Worm (Caenorhabditis elegans) whole organism, L1 larva: ENCODE results near the gene sgcb-1.

Experiments used
- C16A3.4 ChIP-seq: fragments of 150-350 bp; optimal IDR thresholded peaks from 2 replicates; lab custom pipeline; 2014; ENCODE audit warnings: missing biosample characterization, missing genetic modification characterization
- aha-1 ChIP-seq: fragments of 150-350 bp; optimal IDR thresholded peaks from 2 replicates; lab custom pipeline; 2014; ENCODE audit warnings: missing biosample characterization, missing genetic modification characterization
- aly-2 ChIP-seq: fragments of 150-350 bp; optimal IDR thresholded peaks from 2 replicates; lab custom pipeline; 2014; ENCODE audit warnings: missing biosample characterization, missing genetic modification characterization
- ama-1 ChIP-seq: fragments of 150-350 bp; optimal IDR thresholded peaks from 2 replicates; lab custom pipeline; 2014
- blmp-1 ChIP-seq: fragments of 150-350 bp; optimal IDR thresholded peaks from 2 replicates; lab custom pipeline; 2014; ENCODE audit warnings: missing biosample characterization, missing genetic modification characterization
- ceh-8 ChIP-seq: fragments of 200-800 bp; sonication (Bioruptor generic); optimal IDR thresholded peaks from 2 replicates; lab custom pipeline; 2018; ENCODE audit warnings: mild to moderate bottlenecking, missing genetic modification characterization, moderate library complexity, missing compliant biosample characterization
- ces-1 ChIP-seq: fragments of 150-350 bp; optimal IDR thresholded peaks from 2 replicates; lab custom pipeline; 2014; ENCODE audit warnings: missing biosample characterization, missing genetic modification reagents, missing genetic modification characterization
- dpl-1 ChIP-seq, 3 experiments: fragments of 150-350 bp in 2 of 3; sonication (generic microtip) in 1 of 3; optimal IDR thresholded peaks; 2 replicates each; lab custom pipeline; 2014 to 2017; ENCODE audit warnings: missing biosample characterization in 3 of 3, missing genetic modification characterization in 3 of 3, missing genetic modification reagents in 3 of 3
- efl-1 ChIP-seq, 4 experiments: fragments of 150-350 bp; optimal IDR thresholded peaks in 3 of 4; peaks in 1 of 4; 1 replicate in 1 of 4; 2 replicates in 3 of 4; lab custom pipeline; 2014; ENCODE audit warnings: missing biosample characterization in 2 of 4, missing genetic modification characterization in 2 of 4, missing genetic modification reagents in 2 of 4
- egl-27 ChIP-seq, 2 experiments: fragments of 150-350 bp in 1 of 2; sonication (generic microtip); optimal IDR thresholded peaks; 3 replicates each; lab custom pipeline; 2017 to 2018; ENCODE audit warnings: missing biosample characterization in 2 of 2, missing genetic modification characterization in 2 of 2, missing genetic modification reagents in 2 of 2
- ets-5 ChIP-seq: fragments of 200-800 bp; sonication (Bioruptor generic); IDR thresholded peaks from 2 replicates; pipeline ENCODE4 v1.3.6; 2022; ENCODE audit warnings: missing genetic modification characterization, missing compliant biosample characterization
- fkh-10 ChIP-seq: sonication (generic microtip); optimal IDR thresholded peaks from 2 replicates; lab custom pipeline; 2017; ENCODE audit warnings: missing biosample characterization, missing genetic modification reagents, missing genetic modification characterization
- fkh-4 ChIP-seq: sonication (generic microtip); optimal IDR thresholded peaks from 2 replicates; lab custom pipeline; 2016; ENCODE audit warnings: missing compliant biosample characterization, missing genetic modification characterization, borderline replicate concordance
- fkh-8 ChIP-seq: sonication (generic microtip); optimal IDR thresholded peaks from 2 replicates; lab custom pipeline; 2016; ENCODE audit warnings: mild to moderate bottlenecking, missing genetic modification characterization, missing compliant biosample characterization
- fos-1 ChIP-seq: fragments of 150-350 bp; optimal IDR thresholded peaks from 2 replicates; lab custom pipeline; 2014; ENCODE audit warnings: missing biosample characterization, missing genetic modification characterization
- grh-1 ChIP-seq: fragments of 200-800 bp; sonication (Bioruptor generic); IDR thresholded peaks from 2 replicates; pipeline ENCODE4 v1.3.6; 2022; ENCODE audit warnings: missing genetic modification reagents, missing genetic modification characterization, missing compliant biosample characterization
- hpl-2 ChIP-seq: fragments of 150-350 bp; optimal IDR thresholded peaks from 2 replicates; lab custom pipeline; 2014; ENCODE audit warnings: missing biosample characterization, missing genetic modification reagents, missing genetic modification characterization
- irx-1 ChIP-seq: sonication (generic microtip); optimal IDR thresholded peaks from 2 replicates; lab custom pipeline; 2016; ENCODE audit warnings: missing genetic modification characterization, missing compliant biosample characterization
- lin-13 ChIP-seq: fragments of 150-350 bp; optimal IDR thresholded peaks from 2 replicates; lab custom pipeline; 2014; ENCODE audit warnings: missing biosample characterization, missing genetic modification reagents, missing genetic modification characterization
- lin-14 ChIP-seq: fragments of 200-800 bp; sonication (Bioruptor generic); optimal IDR thresholded peaks from 2 replicates; lab custom pipeline; 2018; ENCODE audit warnings: mild to moderate bottlenecking, missing genetic modification characterization, moderate library complexity, missing compliant biosample characterization
- lin-39 ChIP-seq: fragments of 150-350 bp; optimal IDR thresholded peaks from 2 replicates; lab custom pipeline; 2014; ENCODE audit warnings: missing biosample characterization, missing genetic modification reagents, missing genetic modification characterization
- lir-3 ChIP-seq: sonication (generic microtip); optimal IDR thresholded peaks from 2 replicates; lab custom pipeline; 2016; ENCODE audit warnings: mild to moderate bottlenecking, missing genetic modification characterization, moderate library complexity, missing compliant biosample characterization; ENCODE audit not compliant: poor library complexity
- nhr-12 ChIP-seq: sonication (generic microtip); optimal IDR thresholded peaks from 2 replicates; lab custom pipeline; 2017; ENCODE audit warnings: missing biosample characterization, missing genetic modification characterization
- nhr-19 ChIP-seq: fragments of 200-800 bp; sonication (Bioruptor generic); conservative IDR thresholded peaks from 2 replicates; pipeline ENCODE4 v1.3.6; 2022; ENCODE audit warnings: missing genetic modification characterization, missing compliant biosample characterization
- nhr-20 ChIP-seq: sonication (generic microtip); optimal IDR thresholded peaks from 2 replicates; lab custom pipeline; 2016; ENCODE audit warnings: mild to moderate bottlenecking, missing genetic modification characterization, missing compliant biosample characterization
- nhr-71 ChIP-seq: sonication (generic microtip); optimal IDR thresholded peaks from 2 replicates; lab custom pipeline; 2016; ENCODE audit warnings: mild to moderate bottlenecking, missing genetic modification characterization, moderate library complexity, missing compliant biosample characterization
- nhr-77 ChIP-seq: fragments of 150-350 bp; optimal IDR thresholded peaks from 2 replicates; lab custom pipeline; 2014; ENCODE audit warnings: missing biosample characterization, missing genetic modification characterization
- nhr-84 ChIP-seq: sonication (generic microtip); optimal IDR thresholded peaks from 2 replicates; lab custom pipeline; 2017; ENCODE audit warnings: missing biosample characterization, missing genetic modification characterization
- nhr-85 ChIP-seq: sonication (generic microtip); peaks from one replicate; lab custom pipeline; 2016; ENCODE audit warnings: missing genetic modification characterization, inconsistent platforms, missing compliant biosample characterization
- nhr-90 ChIP-seq: sonication (generic microtip); optimal IDR thresholded peaks from 2 replicates; lab custom pipeline; 2016; ENCODE audit warnings: mild to moderate bottlenecking, missing genetic modification characterization, missing compliant biosample characterization; ENCODE audit not compliant: poor library complexity
- pax-3 ChIP-seq: fragments of 200-800 bp; sonication (Bioruptor generic); optimal IDR thresholded peaks from 2 replicates; lab custom pipeline; 2018; ENCODE audit warnings: mild to moderate bottlenecking, missing genetic modification characterization, moderate library complexity, missing compliant biosample characterization
- pqm-1 ChIP-seq: sonication (generic microtip); optimal IDR thresholded peaks from 3 replicates; lab custom pipeline; 2017; ENCODE audit warnings: missing biosample characterization, missing genetic modification characterization
- rnt-1 ChIP-seq: sonication (generic microtip); optimal IDR thresholded peaks from 2 replicates; lab custom pipeline; 2016; ENCODE audit warnings: mild to moderate bottlenecking, missing genetic modification characterization, moderate library complexity, missing compliant biosample characterization
- snpc-4 ChIP-seq: fragments of 150-350 bp; optimal IDR thresholded peaks from 2 replicates; lab custom pipeline; 2014; ENCODE audit warnings: missing biosample characterization, missing genetic modification characterization
- snu-23 ChIP-seq: sonication (generic microtip); optimal IDR thresholded peaks from 2 replicates; lab custom pipeline; 2016; ENCODE audit warnings: missing genetic modification characterization, missing compliant biosample characterization
- tbx-2 ChIP-seq: sonication (generic microtip); optimal IDR thresholded peaks from 2 replicates; lab custom pipeline; 2016; ENCODE audit warnings: missing genetic modification characterization, missing compliant biosample characterization
- tlp-1 ChIP-seq: fragments of 150-350 bp; optimal IDR thresholded peaks from 2 replicates; lab custom pipeline; 2014; ENCODE audit warnings: missing biosample characterization, missing genetic modification characterization
- unc-130 ChIP-seq: fragments of 150-350 bp; optimal IDR thresholded peaks from 2 replicates; lab custom pipeline; 2017; ENCODE audit warnings: missing biosample characterization, missing genetic modification characterization, inconsistent platforms
- unc-98 ChIP-seq: fragments of 200-800 bp; sonication (Bioruptor generic); IDR thresholded peaks from 2 replicates; pipeline ENCODE4 v1.3.6; 2022; ENCODE audit warnings: missing genetic modification characterization, missing compliant biosample characterization
- vab-15 ChIP-seq: sonication (generic microtip); optimal IDR thresholded peaks from 2 replicates; lab custom pipeline; 2017; ENCODE audit warnings: missing genotype, mild to moderate bottlenecking, missing genetic modification characterization, missing compliant biosample characterization
- zag-1 ChIP-seq: fragments of 150-350 bp; optimal IDR thresholded peaks from 2 replicates; lab custom pipeline; 2014; ENCODE audit warnings: missing biosample characterization, missing genetic modification characterization
- ztf-4 ChIP-seq: fragments of 150-350 bp; optimal IDR thresholded peaks from 2 replicates; lab custom pipeline; 2014; ENCODE audit warnings: missing biosample characterization, missing genetic modification characterization

sgcb-1 gene

ce11 chrII:319459-319858 lies 6.6 kb upstream of the sgcb-1 start, which contains the start of gene far-7 (continued):
- TF ChIP-seq tbx-2 (peak; percentile 7), grh-1 (GFP tag; lab: Robert Waterston, UW) (peak; percentile 36; the same call in 1 of the 2 replicates), nhr-90 (tag; lab: Kevin White, UChicago) (peak; percentile 36), lir-3 (tag; lab: Kevin White, UChicago) (no peak), unc-98 (GFP tag; lab: Robert Waterston, UW) (no peak), egl-27 (tag; optimal IDR thresholded peaks at IDR 0.05; lab: Kevin White, UChicago) (no peak), rnt-1 (tag; lab: Kevin White, UChicago) (no peak), ztf-4 (no peak), unc-130 (no peak), nhr-85 (tag; lab: Kevin White, UChicago) (peak; percentile 66), fkh-4 (tag; lab: Kevin White, UChicago) (no peak), nhr-20 (peak; percentile 46), snu-23 (peak; percentile 57), blmp-1 (tag; lab: Kevin White, UChicago) (peak; percentile 47), nhr-84 (no peak)

ce11 chrII:320783-321182 lies 5.3 kb upstream of the sgcb-1 start:
- TF ChIP-seq unc-98 (GFP tag; lab: Robert Waterston, UW), result no peak
- TF ChIP-seq efl-1 (optimal IDR thresholded peaks at IDR 0.05; lab: Kevin White, UChicago), result no peak
- peak in 1 of 2 experiments; percentile 57 for TF ChIP-seq efl-1 (GFP tag; optimal IDR thresholded peaks at IDR 0.05 in 1 of 2; lab: Kevin White, UChicago)
- TF ChIP-seq fkh-4 (tag; lab: Kevin White, UChicago), result no peak
- no peak for TF ChIP-seq C16A3.4 (tag; lab: Kevin White, UChicago)

ce11 chrII:321183-321582 lies 4.9 kb upstream of the sgcb-1 start:
- TF ChIP-seq efl-1 (optimal IDR thresholded peaks at IDR 0.05; lab: Kevin White, UChicago) (no peak), efl-1 (GFP tag; optimal IDR thresholded peaks at IDR 0.05 in 1 of 2; lab: Kevin White, UChicago) (peak in 1 of 2 experiments; percentile 80), blmp-1 (tag; lab: Kevin White, UChicago) (no peak), ama-1 (lab: Kevin White, UChicago) (peak; percentile 85), nhr-71 (no peak), nhr-77 (no peak), ces-1 (GFP tag; lab: Kevin White, UChicago) (no peak), lin-39 (no peak), lir-3 (tag; lab: Kevin White, UChicago) (no peak)

- no peak for TF ChIP-seq ceh-8 (GFP tag; lab: Kevin White, UChicago)
- TF ChIP-seq nhr-19, result no peak
- TF ChIP-seq vab-15 (tag; lab: Kevin White, UChicago), result no peak
- TF ChIP-seq efl-1 (optimal IDR thresholded peaks at IDR 0.05; lab: Kevin White, UChicago), result peak; percentile 37 to 49
- peak; percentile 38 to 93 for TF ChIP-seq efl-1 (GFP tag; optimal IDR thresholded peaks at IDR 0.05 in 1 of 2; lab: Kevin White, UChicago)
- TF ChIP-seq fkh-8 (tag; lab: Kevin White, UChicago), result peak; percentile 51
- TF ChIP-seq pqm-1 (tag; lab: Kevin White, UChicago), result no peak
- TF ChIP-seq fkh-10, result no peak
- TF ChIP-seq aha-1, result no peak
- TF ChIP-seq nhr-12 (tag; lab: Kevin White, UChicago), result no peak
- no peak for TF ChIP-seq zag-1 (tag; lab: Kevin White, UChicago)
- peak; percentile 63 for TF ChIP-seq nhr-20
- no peak for TF ChIP-seq ets-5 (GFP tag; lab: Robert Waterston, UW)
- no peak for TF ChIP-seq hpl-2 (GFP tag; lab: Kevin White, UChicago)
- no peak for TF ChIP-seq irx-1 (tag; lab: Kevin White, UChicago)
- TF ChIP-seq lin-13 (GFP tag; lab: Kevin White, UChicago), result peak; percentile 17
- no peak for TF ChIP-seq tlp-1 (tag; lab: Kevin White, UChicago)
- peak; percentile 94 for TF ChIP-seq blmp-1 (tag; lab: Kevin White, UChicago)
- peak; percentile 93 for TF ChIP-seq lin-14 (GFP tag; lab: Kevin White, UChicago)
- no peak for TF ChIP-seq tbx-2
- TF ChIP-seq fos-1 (tag; lab: Kevin White, UChicago), result peak; percentile 47
- TF ChIP-seq aly-2 (tag; lab: Kevin White, UChicago), result no peak
- no peak for TF ChIP-seq lir-3 (tag; lab: Kevin White, UChicago)
- peak; percentile 65 for TF ChIP-seq rnt-1 (tag; lab: Kevin White, UChicago)
- peak; percentile 37 for TF ChIP-seq nhr-85 (tag; lab: Kevin White, UChicago)
- peak; percentile 5 to 60 (median 55) for TF ChIP-seq dpl-1 (GFP tag; optimal IDR thresholded peaks at IDR 0.05; lab: Kevin White, UChicago)
- no peak for TF ChIP-seq ztf-4
- TF ChIP-seq egl-27 (tag; optimal IDR thresholded peaks at IDR 0.05; lab: Kevin White, UChicago), result no peak
- TF ChIP-seq nhr-77, result no peak
- TF ChIP-seq ces-1 (GFP tag; lab: Kevin White, UChicago), result no peak
- peak; percentile 69 for TF ChIP-seq nhr-71
- peak; percentile 24 for TF ChIP-seq C16A3.4 (tag; lab: Kevin White, UChicago)
- TF ChIP-seq snpc-4 (tag; lab: Kevin White, UChicago), result no peak
- TF ChIP-seq pax-3 (tag; lab: Kevin White, UChicago), result no peak
Observed at ce11 chrII:323048-323776, 2.9 kb upstream of the sgcb-1 start, which contains the start of gene K01A2.10. Gene K01A2.10, minus strand, starts transcription at chrII:323098.
